Fruit fly (Drosophila melanogaster) whole organism, embryonic: ENCODE results near the gene CG33669.
A peak's percentile ranks its signal among the peaks of the same experiment; 100 is the strongest.

Source experiments
- Antp ChIP-seq: fragments of 200-800 bp; sonication (Bioruptor generic); optimal IDR thresholded peaks from 3 replicates; lab custom pipeline; 2016; ENCODE audit warnings: missing biosample characterization, missing genetic modification characterization
- Awh ChIP-seq: fragments of 200-800 bp; sonication (Bioruptor generic); IDR thresholded peaks from 2 replicates; pipeline ENCODE4, ENCODE4 v1.3.6; 2022; ENCODE audit warnings: missing biosample characterization, missing genetic modification characterization
- CG10462 ChIP-seq: fragments of 200-800 bp; sonication (Bioruptor generic); optimal IDR thresholded peaks from 2 replicates; lab custom pipeline; 2016; ENCODE audit warnings: missing biosample characterization, missing genetic modification characterization
- CG11085 ChIP-seq: fragments of 200-800 bp; sonication (Bioruptor generic); IDR thresholded peaks from 2 replicates; pipeline ENCODE4 v1.3.6; 2022; ENCODE audit warnings: missing biosample characterization, missing genetic modification characterization
- CG11723 ChIP-seq: fragments of 200-800 bp; sonication (Bioruptor generic); optimal IDR thresholded peaks from 2 replicates; lab custom pipeline; 2017; ENCODE audit warnings: missing biosample characterization, mild to moderate bottlenecking, missing genetic modification characterization
- CG16813 ChIP-seq: fragments of 200-800 bp; sonication (Bioruptor generic); IDR thresholded peaks from 3 replicates; pipeline ENCODE4 v1.3.6; 2022; ENCODE audit warnings: missing biosample characterization, missing genetic modification characterization; ENCODE audit not compliant: partially characterized antibody
- CG17568 ChIP-seq: fragments of 200-800 bp; sonication (Bioruptor generic); optimal IDR thresholded peaks from 2 replicates; lab custom pipeline; 2018; ENCODE audit warnings: missing biosample characterization, mild to moderate bottlenecking, missing genetic modification characterization, moderate library complexity
- CG17612 ChIP-seq: fragments of 200-800 bp; sonication (Bioruptor generic); IDR thresholded peaks from 2 replicates; pipeline ENCODE4 v1.3.6; 2022; ENCODE audit warnings: missing biosample characterization, missing genetic modification characterization
- CG18011 ChIP-seq: fragments of 200-800 bp; sonication (Bioruptor generic); optimal IDR thresholded peaks from 2 replicates; lab custom pipeline; 2017; ENCODE audit warnings: missing biosample characterization, missing genetic modification characterization, mild to moderate bottlenecking, moderate library complexity, missing genotype
- CG2875 ChIP-seq: fragments of 200-800 bp; sonication (Bioruptor generic); optimal IDR thresholded peaks from 2 replicates; lab custom pipeline; 2017; ENCODE audit warnings: missing biosample characterization, mild to moderate bottlenecking, missing genetic modification characterization, missing genetic modification reagents
- CG33213 ChIP-seq: fragments of 200-800 bp; sonication (Bioruptor generic); optimal IDR thresholded peaks from 3 replicates; lab custom pipeline; 2016; ENCODE audit warnings: missing biosample characterization, missing genetic modification characterization
- CG3407 ChIP-seq: fragments of 200-800 bp; sonication (Bioruptor generic); optimal IDR thresholded peaks from 2 replicates; lab custom pipeline; 2018; ENCODE audit warnings: missing biosample characterization, mild to moderate bottlenecking, missing genetic modification characterization
- CG34224 ChIP-seq: fragments of 200-800 bp; sonication (Bioruptor generic); IDR thresholded peaks from 3 replicates; pipeline ENCODE4 v1.3.6; 2022; ENCODE audit warnings: missing biosample characterization, missing genetic modification characterization; ENCODE audit not compliant: partially characterized antibody
- CG3726 ChIP-seq: fragments of 200-800 bp; sonication (Bioruptor generic); IDR thresholded peaks from 3 replicates; pipeline ENCODE4, ENCODE4 v1.3.6; 2022; ENCODE audit warnings: missing biosample characterization, missing genetic modification characterization
- CG4730 ChIP-seq: fragments of 200-800 bp; sonication (Bioruptor generic); IDR thresholded peaks from 2 replicates; pipeline ENCODE4 v1.3.6; 2022; ENCODE audit warnings: missing biosample characterization, missing genetic modification characterization
- CG6683 ChIP-seq: fragments of 200-800 bp; sonication (Bioruptor generic); optimal IDR thresholded peaks from 2 replicates; lab custom pipeline; 2017; ENCODE audit warnings: missing biosample characterization, mild to moderate bottlenecking, missing genetic modification characterization, missing genetic modification reagents
- CG7745 ChIP-seq: fragments of 200-800 bp; sonication (Bioruptor generic); optimal IDR thresholded peaks from 2 replicates; lab custom pipeline; 2018; ENCODE audit warnings: missing biosample characterization, mild to moderate bottlenecking, missing genetic modification characterization, moderate library complexity
- CG8944 ChIP-seq: fragments of 200-800 bp; sonication (Bioruptor generic); optimal IDR thresholded peaks from 3 replicates; lab custom pipeline; 2016; ENCODE audit warnings: missing biosample characterization, missing genetic modification characterization
- CG9797 ChIP-seq: fragments of 200-800 bp; sonication (Bioruptor generic); optimal IDR thresholded peaks from 3 replicates; lab custom pipeline; 2018; ENCODE audit warnings: missing biosample characterization, mild to moderate bottlenecking, missing genetic modification characterization
- Dbx ChIP-seq: fragments of 200-800 bp; sonication (Bioruptor generic); IDR thresholded peaks from 3 replicates; pipeline ENCODE4 v1.3.6; 2022; ENCODE audit warnings: missing biosample characterization, missing genetic modification characterization
- Dip3 ChIP-seq: fragments of 200-800 bp; sonication (Bioruptor generic); optimal IDR thresholded peaks from 3 replicates; lab custom pipeline; 2016; ENCODE audit warnings: missing biosample characterization, missing genetic modification characterization
- Doc2 ChIP-seq: fragments of 200-800 bp; sonication (Bioruptor generic); IDR thresholded peaks from 2 replicates; pipeline ENCODE4 v1.3.6; 2022; ENCODE audit warnings: missing biosample characterization, missing genetic modification characterization
- Doc3 ChIP-seq: fragments of 200-800 bp; sonication (Bioruptor generic); IDR thresholded peaks from 3 replicates; pipeline ENCODE4 v1.3.6; 2022; ENCODE audit warnings: missing biosample characterization, missing genetic modification characterization; ENCODE audit not compliant: partially characterized antibody
- Drgx ChIP-seq: fragments of 200-800 bp; sonication (Bioruptor generic); IDR thresholded peaks from 2 replicates; pipeline ENCODE4 v1.3.6; 2022; ENCODE audit warnings: missing biosample characterization, missing genetic modification characterization
- Hr78 ChIP-seq, 2 experiments: fragments of 200-800 bp in 1 of 2; fragments of >200 bp in 1 of 2; sonication (Bioruptor generic) in 1 of 2; optimal IDR thresholded peaks; 2 replicates each; lab custom pipeline; 2017 to 2019; ENCODE audit warnings: missing biosample characterization in 2 of 2, missing genetic modification characterization in 2 of 2, mild to moderate bottlenecking in 1 of 2, moderate library complexity in 1 of 2
- Med ChIP-seq: fragments of 200-800 bp; sonication (Bioruptor generic); peaks from one replicate; lab custom pipeline; 2016; ENCODE audit warnings: missing biosample characterization, missing genetic modification characterization, mild to moderate bottlenecking, inconsistent platforms, moderate library complexity
- Mrtf ChIP-seq: fragments of 200-800 bp; sonication (Bioruptor generic); IDR thresholded peaks from 3 replicates; pipeline ENCODE4 v1.3.6; 2022; ENCODE audit warnings: missing biosample characterization, missing genetic modification characterization
- NC2β ChIP-seq: fragments of 200-800 bp; sonication (Bioruptor generic); optimal IDR thresholded peaks from 2 replicates; lab custom pipeline; 2016; ENCODE audit warnings: missing biosample characterization, missing genetic modification characterization
- PHDP ChIP-seq: fragments of 200-800 bp; sonication (Bioruptor generic); optimal IDR thresholded peaks from 3 replicates; lab custom pipeline; 2018; ENCODE audit warnings: missing biosample characterization, mild to moderate bottlenecking, missing genetic modification characterization, moderate library complexity
- Usf ChIP-seq: fragments of 200-800 bp; sonication (Bioruptor generic); optimal IDR thresholded peaks from 2 replicates; lab custom pipeline; 2017; ENCODE audit warnings: missing genotype, missing biosample characterization, missing genetic modification characterization
- ac ChIP-seq: fragments of 200-800 bp; sonication (Bioruptor generic); optimal IDR thresholded peaks from 3 replicates; lab custom pipeline; 2017; ENCODE audit warnings: missing biosample characterization, mild to moderate bottlenecking, missing genetic modification characterization
- ara ChIP-seq: fragments of 200-800 bp; sonication (Bioruptor generic); IDR thresholded peaks from 2 replicates; pipeline ENCODE4 v1.3.6; 2022; ENCODE audit warnings: missing biosample characterization, missing genetic modification characterization
- ash1 ChIP-seq: fragments of 200-800 bp; sonication (Bioruptor generic); optimal IDR thresholded peaks from 2 replicates; lab custom pipeline; 2018; ENCODE audit warnings: missing biosample characterization, mild to moderate bottlenecking, missing genetic modification characterization
- az2 ChIP-seq: fragments of 200-800 bp; sonication (Bioruptor generic); optimal IDR thresholded peaks from 3 replicates; lab custom pipeline; 2016; ENCODE audit warnings: missing biosample characterization, missing genetic modification characterization
- cato ChIP-seq: fragments of 200-800 bp; sonication (Bioruptor generic); optimal IDR thresholded peaks from 2 replicates; lab custom pipeline; 2016; ENCODE audit warnings: missing biosample characterization, missing genetic modification characterization, borderline replicate concordance
- chinmo ChIP-seq: fragments of 200-800 bp; sonication (Bioruptor generic); IDR thresholded peaks from 4 replicates; pipeline ENCODE4 v1.3.6; 2022; ENCODE audit warnings: missing biosample characterization, missing genetic modification characterization; ENCODE audit not compliant: partially characterized antibody
- corto ChIP-seq: fragments of 200-800 bp; sonication (Bioruptor generic); optimal IDR thresholded peaks from 2 replicates; lab custom pipeline; 2016; ENCODE audit warnings: missing biosample characterization, mild to moderate bottlenecking, missing genetic modification characterization, moderate library complexity
- fu2 ChIP-seq: fragments of 200-800 bp; sonication (Bioruptor generic); optimal IDR thresholded peaks from 2 replicates; lab custom pipeline; 2016; ENCODE audit warnings: missing biosample characterization, missing genetic modification characterization
- gcm ChIP-seq: fragments of 200-800 bp; sonication (Bioruptor generic); optimal IDR thresholded peaks from 2 replicates; lab custom pipeline; 2019; ENCODE audit warnings: missing biosample characterization, mild to moderate bottlenecking, missing genetic modification characterization, moderate library complexity
- gsb-n ChIP-seq: fragments of 200-800 bp; sonication (Bioruptor generic); optimal IDR thresholded peaks from 3 replicates; lab custom pipeline; 2018; ENCODE audit warnings: missing biosample characterization, mild to moderate bottlenecking, missing genetic modification characterization
- h ChIP-seq: fragments of >200 bp; optimal IDR thresholded peaks from 2 replicates; lab custom pipeline; 2017
- hth ChIP-seq: fragments of >200 bp; optimal IDR thresholded peaks from 2 replicates; lab custom pipeline; 2017; ENCODE audit warnings: inconsistent platforms
- lbe ChIP-seq: fragments of 200-800 bp; sonication (Bioruptor generic); optimal IDR thresholded peaks from 2 replicates; lab custom pipeline; 2016; ENCODE audit warnings: missing biosample characterization, mild to moderate bottlenecking, missing genetic modification characterization
- maf-S ChIP-seq: fragments of 200-800 bp; sonication (Bioruptor generic); optimal IDR thresholded peaks from 2 replicates; lab custom pipeline; 2016; ENCODE audit warnings: missing biosample characterization, missing genetic modification characterization
- oc ChIP-seq: fragments of 200-800 bp; sonication (Bioruptor generic); optimal IDR thresholded peaks from 2 replicates; lab custom pipeline; 2018; ENCODE audit warnings: missing biosample characterization, mild to moderate bottlenecking, missing genetic modification characterization, moderate library complexity
- otp ChIP-seq: fragments of 200-800 bp; sonication (Bioruptor generic); IDR thresholded peaks from 3 replicates; pipeline ENCODE4, ENCODE4 v1.3.6; 2022; ENCODE audit warnings: missing biosample characterization, missing genetic modification characterization
- p53 ChIP-seq: fragments of 200-800 bp; sonication (Bioruptor generic); optimal IDR thresholded peaks from 2 replicates; lab custom pipeline; 2016; ENCODE audit warnings: missing biosample characterization, missing genetic modification characterization
- sim ChIP-seq: fragments of 200-800 bp; sonication (Bioruptor generic); IDR thresholded peaks from 2 replicates; pipeline ENCODE4 v1.3.6; 2022; ENCODE audit warnings: missing biosample characterization, missing genetic modification characterization
- sob ChIP-seq: fragments of 200-800 bp; sonication (Bioruptor generic); IDR thresholded peaks from 2 replicates; pipeline ENCODE4 v1.3.6; 2022; ENCODE audit warnings: missing biosample characterization, missing genetic modification characterization
- toy ChIP-seq: fragments of 200-800 bp; sonication (Bioruptor generic); IDR thresholded peaks from 2 replicates; pipeline ENCODE4 v1.3.6; 2022; ENCODE audit warnings: missing biosample characterization, missing genetic modification characterization
- vfl ChIP-seq: fragments of 200-800 bp; sonication (Bioruptor generic); optimal IDR thresholded peaks from 2 replicates; lab custom pipeline; 2016; ENCODE audit warnings: missing biosample characterization, missing genetic modification characterization
- zfh1 ChIP-seq: fragments of 200-800 bp; sonication (Bioruptor generic); IDR thresholded peaks from 3 replicates; pipeline ENCODE4 v1.3.6; 2022; ENCODE audit warnings: missing biosample characterization, missing genetic modification characterization

Gene CG33669

dm6 chrX:6353613-6353986, 46.3 kb downstream of the CG33669 start (continued):
- TF ChIP-seq CG16813 (GFP tag; lab: Robert Waterston, UW) (no peak), zfh1 (GFP tag; lab: Robert Waterston, UW) (peak; percentile 75), Doc3 (GFP tag; lab: Robert Waterston, UW) (no peak), Doc2 (GFP tag; lab: Robert Waterston, UW) (no peak), ash1 (GFP tag; lab: Kevin White, UChicago) (no peak), hth (no peak), maf-S (GFP tag; lab: Kevin White, UChicago) (no peak), toy (GFP tag; lab: Robert Waterston, UW) (no peak), az2 (peak; percentile 86), Awh (GFP tag; lab: Robert Waterston, UW) (peak; percentile 53; the same call in 1 of the 2 replicates), CG9797 (no peak), CG2875 (GFP tag; lab: Kevin White, UChicago) (peak; percentile 74), Dbx (GFP tag; lab: Robert Waterston, UW) (peak; percentile 84), oc (tag; lab: Kevin White, UChicago) (peak; percentile 83), CG10462 (GFP tag; lab: Kevin White, UChicago) (peak; percentile 69), gcm (GFP tag; lab: Kevin White, UChicago) (peak; percentile 83), lbe (GFP tag; lab: Kevin White, UChicago) (peak; percentile 26), Hr78 (GFP tag; optimal IDR thresholded peaks at IDR 0.05; lab: Kevin White, UChicago) (peak in 1 of 2 experiments; percentile 81), vfl (GFP tag; lab: Kevin White, UChicago) (no peak), CG11085 (GFP tag; lab: Robert Waterston, UW) (no peak; the same call in 1 of the 2 replicates), CG4730 (peak; percentile 70), Antp (GFP tag; lab: Kevin White, UChicago) (no peak), sim (GFP tag; lab: Robert Waterston, UW) (peak; percentile 52; the same call in 1 of the 2 replicates), p53 (GFP tag; lab: Kevin White, UChicago) (no peak), corto (GFP tag; lab: Kevin White, UChicago) (no peak), Usf (GFP tag; lab: Kevin White, UChicago) (peak; percentile 65), fu2 (no peak), Drgx (GFP tag; lab: Robert Waterston, UW) (peak; percentile 63), CG17568 (GFP tag; lab: Kevin White, UChicago) (peak; percentile 76), otp (GFP tag; lab: Robert Waterston, UW) (peak; percentile 72; the same call in 2 of the 3 replicates), CG18011 (GFP tag; lab: Kevin White, UChicago) (no peak), Med (GFP tag; lab: Kevin White, UChicago) (peak; percentile 73), sob (GFP tag; lab: Robert Waterston, UW) (peak; percentile 77), Mrtf (GFP tag; lab: Robert Waterston, UW) (peak; percentile 73; the same call in 2 of the 3 replicates), CG8944 (GFP tag; lab: Kevin White, UChicago) (no peak), cato (GFP tag; lab: Kevin White, UChicago) (peak; percentile 75), CG33213 (no peak), CG11723 (GFP tag; lab: Kevin White, UChicago) (peak; percentile 77), ac (peak; percentile 59), CG6683 (GFP tag; lab: Kevin White, UChicago) (peak; percentile 76), NC2β (GFP tag; lab: Kevin White, UChicago) (no peak), ara (GFP tag; lab: Robert Waterston, UW) (peak; percentile 78), PHDP (tag; lab: Kevin White, UChicago) (peak; percentile 90), gsb-n (tag; lab: Kevin White, UChicago) (peak; percentile 85), CG34224 (no peak), CG17612 (GFP tag; lab: Robert Waterston, UW) (peak; percentile 60; the same call in 1 of the 2 replicates), h (lab: Kevin White, UChicago) (no peak), Dip3 (GFP tag; lab: Kevin White, UChicago) (peak; percentile 13), CG7745 (tag; lab: Kevin White, UChicago) (no peak), chinmo (GFP tag; lab: Robert Waterston, UW) (no peak), CG3407 (GFP tag; lab: Kevin White, UChicago) (peak; percentile 80), CG3726 (GFP tag; lab: Robert Waterston, UW) (peak; percentile 77)
